Worm (Caenorhabditis elegans): ENCODE results near the gene ham-2.

Gene ham-2

DNA sequence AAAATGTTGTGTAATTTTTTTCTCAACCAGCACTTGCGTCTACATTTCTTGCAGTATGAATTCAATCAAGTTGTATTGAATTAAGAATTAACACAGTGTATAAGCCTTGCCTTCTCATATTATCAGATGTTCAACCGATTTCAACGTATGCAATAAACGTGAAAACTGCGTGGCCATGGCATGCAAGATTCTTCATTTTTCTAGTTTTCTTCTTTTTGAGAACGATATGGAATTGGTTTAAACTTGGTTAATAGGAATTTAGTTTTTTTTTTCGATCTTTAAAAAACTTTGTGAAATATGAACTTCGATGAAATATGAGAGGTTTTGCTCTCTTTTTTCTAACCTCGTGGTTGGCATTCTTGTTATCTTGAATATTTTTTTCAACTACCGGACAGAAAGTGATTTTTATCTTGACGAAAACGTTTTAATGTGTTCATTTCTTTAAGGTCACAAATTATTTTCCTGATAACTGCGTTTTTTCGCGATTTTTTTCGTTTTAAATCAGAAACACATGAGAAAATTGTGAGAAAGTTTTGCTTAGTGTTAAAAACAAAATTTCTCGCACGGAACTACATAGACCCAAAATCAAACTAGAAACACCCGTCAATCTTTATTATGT, 23.9 kb upstream of the ham-2 start:
- TF ChIP-seq elt-2 (tag; optimal IDR thresholded peaks at IDR 0.05) (peak; percentile 80), pha-4 (tag; optimal IDR thresholded peaks at IDR 0.05) (peak; percentile 5), ztf-11 (tag; optimal IDR thresholded peaks at IDR 0.05) (no peak), pqm-1 (tag; optimal IDR thresholded peaks at IDR 0.05) (peak; percentile 36), tbx-2 (tag; optimal IDR thresholded peaks at IDR 0.05) (no peak), jun-1 (tag; optimal IDR thresholded peaks at IDR 0.05) (peak; percentile 37), elt-1 (tag; optimal IDR thresholded peaks at IDR 0.05) (peak; percentile 54), hmg-11 (tag; optimal IDR thresholded peaks at IDR 0.05) (no peak), mml-1 (tag; optimal IDR thresholded peaks at IDR 0.05) (peak; percentile 95)

ce11 chrX:4532160-4532741, 22.2 kb upstream of the ham-2 start, which contains the start of gene nhr-35:
Gene nhr-35 (plus strand): TSS chrX:4532691.
- TF ChIP-seq nhr-11 (tag; optimal IDR thresholded peaks at IDR 0.05) (no peak), nhr-77 (tag; optimal IDR thresholded peaks at IDR 0.05) (no peak), mml-1 (tag; optimal IDR thresholded peaks at IDR 0.05) (peak; percentile 62), ama-1 (optimal IDR thresholded peaks at IDR 0.05) (peak; percentile 26), elt-2 (tag; optimal IDR thresholded peaks at IDR 0.05) (peak; percentile 97), daf-12 (tag; optimal IDR thresholded peaks at IDR 0.05) (no peak), ceh-82 (tag; optimal IDR thresholded peaks at IDR 0.05) (no peak), lin-39 (tag; optimal IDR thresholded peaks at IDR 0.05) (peak; percentile 11), elt-3 (tag; optimal IDR thresholded peaks at IDR 0.05) (no peak), tbx-2 (tag; optimal IDR thresholded peaks at IDR 0.05) (peak; percentile 29), zag-1 (tag; optimal IDR thresholded peaks at IDR 0.05) (no peak), R02D3.7 (tag; optimal IDR thresholded peaks at IDR 0.05) (no peak), lsy-12 (tag; optimal IDR thresholded peaks at IDR 0.05) (peak; percentile 66), hmg-11 (tag; optimal IDR thresholded peaks at IDR 0.05) (no peak), mdl-1 (tag; optimal IDR thresholded peaks at IDR 0.05) (peak; percentile 55), lin-15B (tag; optimal IDR thresholded peaks at IDR 0.05) (no peak), ceh-28 (tag; optimal IDR thresholded peaks at IDR 0.05) (peak; percentile 23), unc-39 (tag; optimal IDR thresholded peaks at IDR 0.05) (no peak), nhr-28 (tag; optimal IDR thresholded peaks at IDR 0.05) (no peak), pha-4 (tag; optimal IDR thresholded peaks at IDR 0.05) (peak; percentile 44), nfya-1 (tag; optimal IDR thresholded peaks at IDR 0.05; ENCODE audit: insufficient read depth) (peak; percentile 39), fos-1 (tag; optimal IDR thresholded peaks at IDR 0.05) (no peak), sea-2 (GFP tag; optimal IDR thresholded peaks at IDR 0.05) (no peak), ceh-16 (tag; optimal IDR thresholded peaks at IDR 0.05) (no peak), nhr-12 (tag; optimal IDR thresholded peaks at IDR 0.05) (no peak), ztf-4 (tag; optimal IDR thresholded peaks at IDR 0.05) (no peak), elt-1 (tag; optimal IDR thresholded peaks at IDR 0.05) (no peak), ZK546.5 (tag; optimal IDR thresholded peaks at IDR 0.05) (no peak), snpc-4 (tag; optimal IDR thresholded peaks at IDR 0.05) (no peak), skn-1 (tag; optimal IDR thresholded peaks at IDR 0.05) (peak; percentile 52), aly-2 (tag; optimal IDR thresholded peaks at IDR 0.05) (no peak), pqm-1 (tag; optimal IDR thresholded peaks at IDR 0.05) (peak; percentile 97), ztf-11 (tag; optimal IDR thresholded peaks at IDR 0.05) (no peak), fkh-2 (tag; optimal IDR thresholded peaks at IDR 0.05) (no peak), nhr-67 (tag; optimal IDR thresholded peaks at IDR 0.05) (no peak), fkh-10 (GFP tag; optimal IDR thresholded peaks at IDR 0.05) (no peak), jun-1 (tag; optimal IDR thresholded peaks at IDR 0.05) (peak; percentile 72), egl-27 (tag; optimal IDR thresholded peaks at IDR 0.05) (no peak), nhr-237 (tag; optimal IDR thresholded peaks at IDR 0.05) (no peak), nhr-25 (tag; optimal IDR thresholded peaks at IDR 0.05) (peak; percentile 72), nhr-43 (tag; optimal IDR thresholded peaks at IDR 0.05; ENCODE audit: poor library complexity, severe bottlenecking) (peak; percentile 93), nhr-23 (tag; optimal IDR thresholded peaks at IDR 0.05) (peak; percentile 48), unc-62 (GFP tag; optimal IDR thresholded peaks at IDR 0.05) (peak; percentile 77), nhr-76 (tag; optimal IDR thresholded peaks at IDR 0.05) (no peak), egl-5 (tag; optimal IDR thresholded peaks at IDR 0.05) (peak; percentile 41), ceh-9 (tag; optimal IDR thresholded peaks at IDR 0.05) (no peak), eor-1 (tag; optimal IDR thresholded peaks at IDR 0.05) (no peak)
